Worm (Caenorhabditis elegans): ENCODE measurements around the gene col-88.
A peak's percentile ranks its signal among the peaks of the same experiment; 100 is the strongest.

- TF ChIP-seq ama-1 (optimal IDR thresholded peaks at IDR 0.05): no peak
- no peak for TF ChIP-seq tbx-11 (GFP tag; IDR thresholded peaks at IDR 0.05)
- TF ChIP-seq hmg-4 (GFP tag; optimal IDR thresholded peaks at IDR 0.05): peak; percentile 41
- no peak for TF ChIP-seq sea-1 (GFP tag; conservative IDR thresholded peaks at IDR 0.05)
- no peak for TF ChIP-seq ceh-36 (tag; optimal IDR thresholded peaks at IDR 0.05)
- TF ChIP-seq scrt-1 (GFP tag; IDR thresholded peaks at IDR 0.05): no peak
- no peak for TF ChIP-seq flt-1 (GFP tag; IDR thresholded peaks at IDR 0.05)
- TF ChIP-seq tbx-37 (GFP tag; conservative IDR thresholded peaks at IDR 0.05): no peak
- no peak for TF ChIP-seq ets-7 (tag; optimal IDR thresholded peaks at IDR 0.05)
These were observed 15.3 kb upstream of the col-88 start for ce11 chrIII:25582-25996.

Data from whole organism, early embryonic.